Worm (Caenorhabditis elegans) whole organism, late embryonic: ENCODE data around the gene C14A4.12.
A peak's percentile ranks its signal among the peaks of the same experiment; 100 is the strongest.

Experiments
- T23F11.4 ChIP-seq: fragments of 200-800 bp; sonication (Bioruptor generic); optimal IDR thresholded peaks from 2 replicates; lab custom pipeline; 2018; ENCODE audit warnings: mild to moderate bottlenecking, missing genetic modification characterization, missing compliant biosample characterization
- ceh-19 ChIP-seq: fragments of 200-800 bp; sonication (Bioruptor generic); optimal IDR thresholded peaks from 2 replicates; lab custom pipeline; 2018; ENCODE audit warnings: mild to moderate bottlenecking, missing genetic modification characterization, missing compliant biosample characterization
- ceh-48 ChIP-seq: sonication (generic microtip); optimal IDR thresholded peaks from 2 replicates; lab custom pipeline; 2016; ENCODE audit warnings: missing genetic modification characterization, inconsistent platforms, missing compliant biosample characterization
- elt-2 ChIP-seq: sonication (generic microtip); optimal IDR thresholded peaks from 2 replicates; lab custom pipeline; 2016; ENCODE audit warnings: missing genetic modification reagents, missing genetic modification characterization, missing compliant biosample characterization
- elt-4 ChIP-seq: sonication (generic microtip); optimal IDR thresholded peaks from 2 replicates; lab custom pipeline; 2016; ENCODE audit warnings: missing genetic modification characterization, missing compliant biosample characterization
- pag-3 ChIP-seq: sonication (generic microtip); optimal IDR thresholded peaks from 2 replicates; lab custom pipeline; 2016; ENCODE audit warnings: missing compliant biosample characterization, missing genetic modification characterization, borderline replicate concordance
- pha-4 ChIP-seq: fragments of 150-350 bp; optimal IDR thresholded peaks from 2 replicates; lab custom pipeline; 2018; ENCODE audit warnings: missing biosample characterization, missing genetic modification reagents, missing genetic modification characterization
- tbx-2 ChIP-seq: sonication (generic microtip); optimal IDR thresholded peaks from 2 replicates; lab custom pipeline; 2016; ENCODE audit warnings: missing genetic modification characterization, missing compliant biosample characterization
- unc-3 ChIP-seq, 2 experiments: fragments of 200-800 bp in 1 of 2; sonication (Bioruptor generic) in 1 of 2; sonication (generic microtip) in 1 of 2; conservative IDR thresholded peaks in 1 of 2; optimal IDR thresholded peaks in 1 of 2; 2 replicates each; pipeline versions ENCODE4 v1.3.6 to Lab custom; 2016 to 2022; ENCODE audit warnings: missing compliant biosample characterization in 2 of 2, missing genetic modification characterization in 2 of 2, missing genetic modification reagents in 1 of 2
- unc-55 ChIP-seq: sonication (generic microtip); optimal IDR thresholded peaks from 2 replicates; lab custom pipeline; 2017; ENCODE audit warnings: missing biosample characterization, missing genetic modification reagents, missing genetic modification characterization

DNA sequence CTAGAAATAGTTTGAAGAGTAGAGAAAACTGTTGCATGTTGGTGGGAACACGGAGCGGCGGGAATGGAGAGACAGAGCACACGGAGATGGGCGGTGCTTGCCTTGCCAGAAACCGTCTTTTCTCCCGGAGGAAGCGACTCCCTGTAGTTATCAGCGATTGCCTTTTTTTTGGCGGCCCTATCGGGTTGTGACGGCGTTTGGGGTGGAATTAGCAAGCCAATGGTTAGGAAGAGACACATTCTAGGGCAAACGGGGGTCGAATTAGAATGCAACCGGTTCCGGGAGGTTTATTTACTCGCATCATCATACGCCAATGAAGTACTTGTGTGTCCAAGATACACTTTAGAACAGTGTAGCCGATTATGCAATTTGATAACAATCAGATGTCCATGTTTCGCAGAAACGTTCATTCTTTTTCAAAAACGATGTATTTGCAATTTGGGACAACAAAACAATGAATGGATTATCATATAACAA, 44.8 kb downstream of the C14A4.12 start, which contains the start of gene lact-3:
- no peak for TF ChIP-seq pha-4 (tag; lab: Kevin White, UChicago)
- TF ChIP-seq unc-3 (GFP tag; conservative IDR thresholded peaks at IDR 0.05; lab: Robert Waterston, UW), result no peak
- TF ChIP-seq unc-3 (tag; optimal IDR thresholded peaks at IDR 0.05; lab: Kevin White, UChicago), result no peak
- TF ChIP-seq elt-2, result peak; percentile 31
- TF ChIP-seq elt-4 (tag; lab: Kevin White, UChicago), result no peak
- no peak for TF ChIP-seq unc-55 (GFP tag; lab: Kevin White, UChicago)
- no peak for TF ChIP-seq T23F11.4 (GFP tag; lab: Kevin White, UChicago)
- no peak for TF ChIP-seq tbx-2 (tag; lab: Kevin White, UChicago)
- TF ChIP-seq pag-3 (tag; lab: Kevin White, UChicago), result no peak
- TF ChIP-seq ceh-19, result no peak
- TF ChIP-seq ceh-48 (tag; lab: Kevin White, UChicago), result no peak
